Worm (Caenorhabditis elegans) whole organism, L2 larva: Measurements from ENCODE around the gene F59G1.8.

Experiments
- dmd-4 ChIP-seq: sonication (generic microtip); optimal IDR thresholded peaks from 2 replicates; lab custom pipeline; 2017; ENCODE audit warnings: missing biosample characterization, missing genetic modification characterization
- lin-39 ChIP-seq: fragments of 150-350 bp; optimal IDR thresholded peaks from 2 replicates; lab custom pipeline; 2014; ENCODE audit warnings: missing biosample characterization, missing genetic modification reagents, missing genetic modification characterization
- mab-5 ChIP-seq: fragments of 150-350 bp; optimal IDR thresholded peaks from 2 replicates; lab custom pipeline; 2014; ENCODE audit warnings: missing biosample characterization, missing genetic modification characterization
- nhr-12 ChIP-seq: fragments of 150-350 bp; optimal IDR thresholded peaks from 2 replicates; lab custom pipeline; 2014; ENCODE audit warnings: missing biosample characterization, missing genetic modification characterization
- nhr-129 ChIP-seq: fragments of 150-350 bp; optimal IDR thresholded peaks from 2 replicates; lab custom pipeline; 2014; ENCODE audit warnings: missing biosample characterization, missing genetic modification characterization
- nhr-77 ChIP-seq: fragments of 150-350 bp; optimal IDR thresholded peaks from 2 replicates; lab custom pipeline; 2014; ENCODE audit warnings: missing biosample characterization, missing genetic modification characterization
- unc-39 ChIP-seq: fragments of 150-350 bp; optimal IDR thresholded peaks from 2 replicates; lab custom pipeline; 2014; ENCODE audit warnings: missing biosample characterization, missing genetic modification characterization

DNA sequence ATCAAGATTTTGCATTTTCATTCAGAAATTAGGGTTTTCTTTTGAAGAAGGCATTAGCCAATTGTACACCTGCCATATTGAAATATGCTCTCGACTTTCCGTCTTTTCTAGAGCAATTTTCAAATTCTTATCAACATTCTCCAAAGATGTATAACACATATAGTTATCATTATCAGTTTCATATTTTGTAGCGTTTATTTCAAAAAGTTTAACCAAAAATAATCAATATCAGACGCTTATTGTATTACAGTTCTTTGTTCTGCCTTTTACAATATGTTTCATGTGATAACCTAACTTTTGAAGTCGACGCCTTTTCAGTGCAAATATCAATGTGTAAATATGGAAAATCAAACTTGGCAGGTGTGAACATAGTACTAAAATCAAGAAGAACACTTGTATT lies 7.5 kb downstream of the F59G1.8 start:
- no peak for TF ChIP-seq dmd-4 (tag; lab: Kevin White, UChicago)
- no peak for TF ChIP-seq nhr-12 (tag; lab: Kevin White, UChicago)
- no peak for TF ChIP-seq lin-39
- no peak for TF ChIP-seq nhr-129 (tag; lab: Kevin White, UChicago)
- no peak for TF ChIP-seq nhr-77 (tag; lab: Kevin White, UChicago)
- TF ChIP-seq mab-5 (tag; lab: Kevin White, UChicago), result no peak
- TF ChIP-seq unc-39 (tag; lab: Kevin White, UChicago), result no peak
